Fruit fly (Drosophila melanogaster): ENCODE results near the gene CG17327.
A peak's percentile ranks its signal among the peaks of the same experiment; 100 is the strongest.

DNA sequence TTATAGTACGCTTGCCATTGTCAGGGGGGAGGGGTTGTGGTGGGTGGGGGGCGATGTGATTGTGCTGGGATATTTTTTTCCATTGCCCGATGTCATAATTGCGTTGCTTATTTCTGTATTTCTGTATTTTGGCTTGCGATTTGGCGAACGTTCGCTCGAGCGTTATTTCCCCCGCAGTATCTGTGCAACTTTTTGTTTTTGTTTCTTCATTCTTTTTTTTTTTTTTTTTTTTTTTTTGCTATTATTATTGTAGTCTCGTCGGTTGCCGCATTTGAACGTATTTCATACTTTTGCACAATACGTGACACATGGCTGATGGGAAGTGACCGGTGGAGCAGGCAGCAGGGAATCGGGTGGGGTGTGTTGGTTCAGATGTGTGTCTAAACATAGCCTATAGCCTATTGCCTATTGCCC is 20.1 kb upstream of the CG17327 start:
- TF ChIP-seq CG8319 (GFP tag; optimal IDR thresholded peaks at IDR 0.05) (no peak), CG15336 (GFP tag; IDR thresholded peaks at IDR 0.05) (peak; percentile 40), eg (GFP tag; IDR thresholded peaks at IDR 0.05) (no peak), Eip93F (GFP tag; optimal IDR thresholded peaks at IDR 0.05) (no peak), pdm3 (GFP tag; optimal IDR thresholded peaks at IDR 0.05) (no peak), CG8632 (GFP tag; optimal IDR thresholded peaks at IDR 0.05) (no peak), vri (GFP tag; optimal IDR thresholded peaks at IDR 0.05) (peak; percentile 96), Lpt (GFP tag; optimal IDR thresholded peaks at IDR 0.05) (peak; percentile 15), fkh (GFP tag; optimal IDR thresholded peaks at IDR 0.05) (no peak), CG6854 (GFP tag; optimal IDR thresholded peaks at IDR 0.05) (no peak), OdsH (GFP tag; optimal IDR thresholded peaks at IDR 0.05) (no peak)
